Worm (Caenorhabditis elegans): ENCODE measurements around the gene E04F6.8.

DNA sequence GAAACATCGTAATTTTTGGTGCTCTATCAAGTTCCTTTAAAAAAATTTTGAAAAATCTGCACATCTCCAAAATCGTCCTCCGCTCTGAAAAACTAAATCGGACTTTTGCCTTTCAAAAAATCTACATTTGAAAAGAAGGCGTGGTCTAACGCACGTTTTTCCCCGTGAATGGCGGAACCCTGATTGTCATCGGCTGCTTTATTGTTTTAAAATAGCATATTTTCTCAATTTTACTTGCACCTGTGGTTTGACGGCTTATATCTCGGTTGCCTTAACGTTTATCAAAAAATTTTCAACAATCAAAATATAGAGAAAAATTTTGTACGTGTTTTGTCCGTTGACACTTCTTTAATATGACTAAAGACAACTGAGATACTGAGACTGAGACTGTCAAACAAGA lies 20.8 kb upstream of the E04F6.8 start:
- TF ChIP-seq ama-1 (optimal IDR thresholded peaks at IDR 0.05) (no peak), aly-1 (tag; optimal IDR thresholded peaks at IDR 0.05) (no peak), flt-1 (GFP tag; IDR thresholded peaks at IDR 0.05) (no peak), scrt-1 (GFP tag; IDR thresholded peaks at IDR 0.05) (no peak), hnd-1 (tag; optimal IDR thresholded peaks at IDR 0.05) (no peak), pes-1 (GFP tag; IDR thresholded peaks at IDR 0.05) (no peak), ets-7 (tag; optimal IDR thresholded peaks at IDR 0.05) (no peak), ceh-36 (tag; optimal IDR thresholded peaks at IDR 0.05) (no peak), tbx-37 (GFP tag; conservative IDR thresholded peaks at IDR 0.05) (no peak)

All from whole organism, early embryonic.